Worm (Caenorhabditis elegans) whole organism, L1 larva: ENCODE results near the gene T07E3.4.
A peak's percentile ranks its signal among the peaks of the same experiment; 100 is the strongest.

Experiments
- aha-1 ChIP-seq: fragments of 150-350 bp; optimal IDR thresholded peaks from 2 replicates; lab custom pipeline; 2014; ENCODE audit warnings: missing biosample characterization, missing genetic modification characterization
- ceh-63 ChIP-seq: fragments of 200-800 bp; sonication (Bioruptor generic); optimal IDR thresholded peaks from 2 replicates; lab custom pipeline; 2018; ENCODE audit warnings: mild to moderate bottlenecking, missing genetic modification characterization, missing compliant biosample characterization
- ceh-88 ChIP-seq: fragments of 200-800 bp; sonication (Bioruptor generic); IDR thresholded peaks from 2 replicates; pipeline ENCODE4 v1.3.6; 2022; ENCODE audit warnings: missing genetic modification characterization, missing compliant biosample characterization
- ces-1 ChIP-seq: fragments of 150-350 bp; optimal IDR thresholded peaks from 2 replicates; lab custom pipeline; 2014; ENCODE audit warnings: missing biosample characterization, missing genetic modification reagents, missing genetic modification characterization
- dsc-1 ChIP-seq: sonication (generic microtip); optimal IDR thresholded peaks from 2 replicates; lab custom pipeline; 2016; ENCODE audit warnings: mild to moderate bottlenecking, missing genetic modification characterization, missing compliant biosample characterization
- efl-1 ChIP-seq, 4 experiments: fragments of 150-350 bp; optimal IDR thresholded peaks in 3 of 4; peaks in 1 of 4; 1 replicate in 1 of 4; 2 replicates in 3 of 4; lab custom pipeline; 2014; ENCODE audit warnings: missing biosample characterization in 2 of 4, missing genetic modification characterization in 2 of 4, missing genetic modification reagents in 2 of 4
- elt-2 ChIP-seq: sonication (generic microtip); optimal IDR thresholded peaks from 2 replicates; lab custom pipeline; 2016; ENCODE audit warnings: missing genetic modification characterization, mild to moderate bottlenecking, inconsistent platforms, missing compliant biosample characterization, missing genetic modification reagents
- elt-3 ChIP-seq, 6 experiments: fragments of 150-350 bp in 1 of 6; sonication (generic microtip); optimal IDR thresholded peaks; 2 replicates each; lab custom pipeline; 2017 to 2018; ENCODE audit warnings: missing biosample characterization in 6 of 6, missing genetic modification characterization in 6 of 6, inconsistent platforms in 1 of 6
- fkh-10 ChIP-seq: sonication (generic microtip); optimal IDR thresholded peaks from 2 replicates; lab custom pipeline; 2017; ENCODE audit warnings: missing biosample characterization, missing genetic modification reagents, missing genetic modification characterization
- grh-1 ChIP-seq: fragments of 200-800 bp; sonication (Bioruptor generic); IDR thresholded peaks from 2 replicates; pipeline ENCODE4 v1.3.6; 2022; ENCODE audit warnings: missing genetic modification reagents, missing genetic modification characterization, missing compliant biosample characterization
- hpl-2 ChIP-seq: fragments of 150-350 bp; optimal IDR thresholded peaks from 2 replicates; lab custom pipeline; 2014; ENCODE audit warnings: missing biosample characterization, missing genetic modification reagents, missing genetic modification characterization
- jun-1 ChIP-seq: fragments of 150-350 bp; optimal IDR thresholded peaks from 2 replicates; lab custom pipeline; 2014; ENCODE audit warnings: missing biosample characterization, missing genetic modification reagents, missing genetic modification characterization
- lin-14 ChIP-seq: fragments of 200-800 bp; sonication (Bioruptor generic); optimal IDR thresholded peaks from 2 replicates; lab custom pipeline; 2018; ENCODE audit warnings: mild to moderate bottlenecking, missing genetic modification characterization, moderate library complexity, missing compliant biosample characterization
- mef-2 ChIP-seq: fragments of 150-350 bp; optimal IDR thresholded peaks from 2 replicates; lab custom pipeline; 2014; ENCODE audit warnings: missing biosample characterization, missing genetic modification characterization
- mep-1 ChIP-seq: fragments of 150-350 bp; optimal IDR thresholded peaks from 2 replicates; lab custom pipeline; 2014; ENCODE audit warnings: missing biosample characterization, missing genetic modification characterization
- nhr-12 ChIP-seq: sonication (generic microtip); optimal IDR thresholded peaks from 2 replicates; lab custom pipeline; 2017; ENCODE audit warnings: missing biosample characterization, missing genetic modification characterization
- nhr-19 ChIP-seq: fragments of 200-800 bp; sonication (Bioruptor generic); conservative IDR thresholded peaks from 2 replicates; pipeline ENCODE4 v1.3.6; 2022; ENCODE audit warnings: missing genetic modification characterization, missing compliant biosample characterization
- nhr-20 ChIP-seq: sonication (generic microtip); optimal IDR thresholded peaks from 2 replicates; lab custom pipeline; 2016; ENCODE audit warnings: mild to moderate bottlenecking, missing genetic modification characterization, missing compliant biosample characterization
- nhr-237 ChIP-seq: fragments of 150-350 bp; optimal IDR thresholded peaks from 2 replicates; lab custom pipeline; 2014; ENCODE audit warnings: missing biosample characterization, missing genetic modification characterization
- nhr-47 ChIP-seq: sonication (generic microtip); optimal IDR thresholded peaks from 2 replicates; lab custom pipeline; 2016; ENCODE audit warnings: mild to moderate bottlenecking, missing genetic modification characterization, moderate library complexity, missing compliant biosample characterization
- nhr-71 ChIP-seq: sonication (generic microtip); optimal IDR thresholded peaks from 2 replicates; lab custom pipeline; 2016; ENCODE audit warnings: mild to moderate bottlenecking, missing genetic modification characterization, moderate library complexity, missing compliant biosample characterization
- nhr-76 ChIP-seq: sonication (generic microtip); optimal IDR thresholded peaks from 2 replicates; lab custom pipeline; 2017; ENCODE audit warnings: missing biosample characterization, missing genetic modification characterization
- nhr-84 ChIP-seq: sonication (generic microtip); optimal IDR thresholded peaks from 2 replicates; lab custom pipeline; 2017; ENCODE audit warnings: missing biosample characterization, missing genetic modification characterization
- nhr-85 ChIP-seq: sonication (generic microtip); peaks from one replicate; lab custom pipeline; 2016; ENCODE audit warnings: missing genetic modification characterization, inconsistent platforms, missing compliant biosample characterization
- nhr-90 ChIP-seq: sonication (generic microtip); optimal IDR thresholded peaks from 2 replicates; lab custom pipeline; 2016; ENCODE audit warnings: mild to moderate bottlenecking, missing genetic modification characterization, missing compliant biosample characterization; ENCODE audit not compliant: poor library complexity
- pag-3 ChIP-seq: sonication (generic microtip); optimal IDR thresholded peaks from 2 replicates; lab custom pipeline; 2017; ENCODE audit warnings: missing genetic modification characterization, mild to moderate bottlenecking, missing compliant biosample characterization, antibody characterized with exemption, borderline replicate concordance; ENCODE audit not compliant: insufficient read depth
- pqm-1 ChIP-seq: sonication (generic microtip); optimal IDR thresholded peaks from 3 replicates; lab custom pipeline; 2017; ENCODE audit warnings: missing biosample characterization, missing genetic modification characterization
- skn-1 ChIP-seq: fragments of 150-350 bp; optimal IDR thresholded peaks from 2 replicates; lab custom pipeline; 2014; ENCODE audit warnings: missing biosample characterization, missing genetic modification characterization
- snpc-4 ChIP-seq: fragments of 150-350 bp; optimal IDR thresholded peaks from 2 replicates; lab custom pipeline; 2014; ENCODE audit warnings: missing biosample characterization, missing genetic modification characterization
- swsn-7 ChIP-seq: sonication (generic microtip); optimal IDR thresholded peaks from 2 replicates; lab custom pipeline; 2016; ENCODE audit warnings: missing genetic modification characterization, missing compliant biosample characterization
- tlp-1 ChIP-seq: fragments of 150-350 bp; optimal IDR thresholded peaks from 2 replicates; lab custom pipeline; 2014; ENCODE audit warnings: missing biosample characterization, missing genetic modification characterization
- unc-130 ChIP-seq: fragments of 150-350 bp; optimal IDR thresholded peaks from 2 replicates; lab custom pipeline; 2017; ENCODE audit warnings: missing biosample characterization, missing genetic modification characterization, inconsistent platforms
- unc-86 ChIP-seq: sonication (generic microtip); optimal IDR thresholded peaks from 2 replicates; lab custom pipeline; 2016; ENCODE audit warnings: missing genetic modification characterization, missing compliant biosample characterization
- zag-1 ChIP-seq: fragments of 150-350 bp; optimal IDR thresholded peaks from 2 replicates; lab custom pipeline; 2014; ENCODE audit warnings: missing biosample characterization, missing genetic modification characterization
- zip-4 ChIP-seq: fragments of 200-800 bp; sonication (Bioruptor generic); optimal IDR thresholded peaks from 2 replicates; lab custom pipeline; 2018; ENCODE audit warnings: mild to moderate bottlenecking, missing genetic modification characterization, moderate library complexity, missing compliant biosample characterization
- ztf-11 ChIP-seq, 2 experiments: sonication (generic microtip); optimal IDR thresholded peaks; 2 replicates each; lab custom pipeline; 2016 to 2017; ENCODE audit warnings: missing genetic modification characterization in 2 of 2, missing biosample characterization in 1 of 2, missing compliant biosample characterization in 1 of 2

The T07E3.4 gene

ce11 chrIII:6906409-6906808 is 8.6 kb downstream of the T07E3.4 start, which contains the start of gene T07E3.2:
Gene T07E3.2, plus strand, starts transcription at chrIII:6906709.
- TF ChIP-seq unc-130 (tag; lab: Kevin White, UChicago) (peak; percentile 10), nhr-20 (tag; lab: Kevin White, UChicago) (no peak)

- TF ChIP-seq ces-1 (GFP tag; lab: Kevin White, UChicago) (no peak), lin-14 (peak; percentile 2)
Observed at ce11 chrIII:6912381-6912780, 14.6 kb downstream of the T07E3.4 start, which contains the start of gene pdf-1. Gene pdf-1, minus strand, starts transcription at chrIII:6912481.

ce11 chrIII:6914840-6915239 is 17.0 kb downstream of the T07E3.4 start:
- no peak for TF ChIP-seq nhr-84 (tag; lab: Kevin White, UChicago)
- no peak for TF ChIP-seq mef-2 (tag; lab: Kevin White, UChicago)
- no peak for TF ChIP-seq fkh-10 (GFP tag; lab: Kevin White, UChicago)
- no peak for TF ChIP-seq ztf-11 (tag; optimal IDR thresholded peaks at IDR 0.05; lab: Kevin White, UChicago)
- TF ChIP-seq nhr-71 (tag; lab: Kevin White, UChicago) = peak; percentile 3
- TF ChIP-seq pqm-1 = no peak
- TF ChIP-seq snpc-4 (tag; lab: Kevin White, UChicago) = no peak
- no peak for TF ChIP-seq efl-1 (optimal IDR thresholded peaks at IDR 0.05; lab: Kevin White, UChicago)
- TF ChIP-seq efl-1 (GFP tag; optimal IDR thresholded peaks at IDR 0.05 in 1 of 2; lab: Kevin White, UChicago) = no peak
- TF ChIP-seq tlp-1 (tag; lab: Kevin White, UChicago) = no peak
- TF ChIP-seq pag-3 (tag; lab: Kevin White, UChicago) = no peak
- no peak for TF ChIP-seq ceh-63 (GFP tag; lab: Kevin White, UChicago)
- TF ChIP-seq lin-14 = peak; percentile 62
- TF ChIP-seq grh-1 (GFP tag; lab: Robert Waterston, UW) = no peak
- peak; percentile 6 for TF ChIP-seq unc-86
- TF ChIP-seq nhr-85 (tag; lab: Kevin White, UChicago) = no peak
- TF ChIP-seq zip-4 = no peak
- TF ChIP-seq skn-1 = no peak
- TF ChIP-seq ceh-88 (GFP tag; lab: Robert Waterston, UW) = no peak
- TF ChIP-seq hpl-2 (GFP tag; lab: Kevin White, UChicago) = no peak
- TF ChIP-seq nhr-12 (tag; lab: Kevin White, UChicago) = no peak
- TF ChIP-seq aha-1 (tag; lab: Kevin White, UChicago) = no peak
- no peak for TF ChIP-seq elt-3 (tag; optimal IDR thresholded peaks at IDR 0.05; lab: Kevin White, UChicago)
- TF ChIP-seq dsc-1 (tag; lab: Kevin White, UChicago) = no peak
- no peak for TF ChIP-seq ces-1 (GFP tag; lab: Kevin White, UChicago)
- TF ChIP-seq nhr-19 (GFP tag; lab: Robert Waterston, UW) = no peak
- TF ChIP-seq jun-1 (tag; lab: Kevin White, UChicago) = no peak
- no peak for TF ChIP-seq swsn-7 (tag; lab: Kevin White, UChicago)
- TF ChIP-seq, all 84 proteins: peak for 3

ce11 chrIII:6928725-6929124 is 30.9 kb downstream of the T07E3.4 start, which contains the start of gene flap-1:
Gene flap-1, minus strand, starts transcription at chrIII:6928825.
- TF ChIP-seq nhr-237 (tag; lab: Kevin White, UChicago) (no peak), elt-2 (tag; lab: Kevin White, UChicago) (no peak), zag-1 (no peak), nhr-90 (tag; lab: Kevin White, UChicago) (no peak), nhr-47 (tag; lab: Kevin White, UChicago) (no peak), skn-1 (no peak), nhr-76 (tag; lab: Kevin White, UChicago) (no peak), dsc-1 (tag; lab: Kevin White, UChicago) (no peak), mep-1 (no peak)
